Worm (Caenorhabditis elegans) whole organism, young adult: Measurements from ENCODE around the gene cand-1.

ENCODE experiments used
- Y53G8AR.9 ChIP-seq: fragments of 200-800 bp; sonication (Bioruptor generic); conservative IDR thresholded peaks from 2 replicates; pipeline ENCODE4 v1.3.6; 2022; ENCODE audit warnings: missing genetic modification reagents, missing genetic modification characterization, missing compliant biosample characterization
- attf-6 ChIP-seq: fragments of 200-800 bp; sonication (Bioruptor generic); IDR thresholded peaks from 2 replicates; pipeline ENCODE4 v1.3.6; 2022; ENCODE audit warnings: missing genetic modification reagents, missing genetic modification characterization, missing compliant biosample characterization
- dpl-1 ChIP-seq: fragments of 150-350 bp; optimal IDR thresholded peaks from 2 replicates; lab custom pipeline; 2014; ENCODE audit warnings: missing biosample characterization, missing genetic modification reagents, missing genetic modification characterization
- madf-3 ChIP-seq: fragments of 200-800 bp; sonication (Bioruptor generic); IDR thresholded peaks from 2 replicates; pipeline ENCODE4 v1.3.6; 2022; ENCODE audit warnings: missing genetic modification reagents, missing genetic modification characterization, missing compliant biosample characterization
- snpc-4 ChIP-seq, 5 experiments: fragments of 150-350 bp in 1 of 5; sonication (generic microtip) in 4 of 5; optimal IDR thresholded peaks; 2 replicates each; lab custom pipeline; 2014 to 2018; ENCODE audit warnings: missing genetic modification characterization in 5 of 5, missing biosample characterization in 3 of 5, antibody characterized with exemption in 2 of 5, mild to moderate bottlenecking in 2 of 5, missing compliant biosample characterization in 2 of 5, missing genotype in 2 of 5, moderate library complexity in 2 of 5, missing genetic modification reagents in 1 of 5
- ztf-28 ChIP-seq: fragments of 200-800 bp; sonication (Bioruptor generic); IDR thresholded peaks from 2 replicates; pipeline ENCODE4 v1.3.6; 2022; ENCODE audit warnings: missing genetic modification reagents, missing genetic modification characterization, missing compliant biosample characterization

- TF ChIP-seq snpc-4 (GFP tag; optimal IDR thresholded peaks at IDR 0.05; lab: Kevin White, UChicago) (no peak), snpc-4 (tag; optimal IDR thresholded peaks at IDR 0.05; lab: Kevin White, UChicago) (no peak), madf-3 (GFP tag; lab: Robert Waterston, UW) (no peak), Y53G8AR.9 (no peak), ztf-28 (no peak), dpl-1 (no peak), attf-6 (GFP tag; lab: Robert Waterston, UW) (no peak)
Observed at ce11 chrV:16780554-16780953, 22.1 kb upstream of the cand-1 start.
